Fruit fly (Drosophila melanogaster) whole organism, prepupa: ENCODE results near the gene CG6726.
A peak's percentile ranks its signal among the peaks of the same experiment; 100 is the strongest.

ENCODE experiments used
- Blimp-1 ChIP-seq: fragments of 200-800 bp; sonication (Bioruptor generic); optimal IDR thresholded peaks from 3 replicates; lab custom pipeline; 2017; ENCODE audit warnings: missing biosample characterization, missing genetic modification characterization, mild to moderate bottlenecking, moderate library complexity, missing genetic modification reagents
- CG10631 ChIP-seq: fragments of 200-800 bp; sonication (Bioruptor generic); optimal IDR thresholded peaks from 2 replicates; lab custom pipeline; 2016; ENCODE audit warnings: missing biosample characterization, missing genetic modification characterization
- CG11762 ChIP-seq: fragments of 200-800 bp; sonication (Bioruptor generic); optimal IDR thresholded peaks from 3 replicates; lab custom pipeline; 2016; ENCODE audit warnings: missing biosample characterization, missing genetic modification characterization; ENCODE audit not compliant: insufficient read depth
- CG11902 ChIP-seq: fragments of 200-800 bp; sonication (Bioruptor generic); optimal IDR thresholded peaks from 3 replicates; lab custom pipeline; 2016; ENCODE audit warnings: missing biosample characterization, missing genetic modification characterization
- CG15336 ChIP-seq: fragments of 200-800 bp; sonication (Bioruptor generic); IDR thresholded peaks from 2 replicates; pipeline ENCODE4 v1.3.6; 2022; ENCODE audit warnings: missing biosample characterization, missing genetic modification characterization
- CG1621 ChIP-seq: fragments of 200-800 bp; sonication (Bioruptor generic); optimal IDR thresholded peaks from 3 replicates; lab custom pipeline; 2018; ENCODE audit warnings: missing biosample characterization, mild to moderate bottlenecking, missing genetic modification characterization
- CG16779 ChIP-seq: fragments of 200-800 bp; sonication (Bioruptor generic); optimal IDR thresholded peaks from 3 replicates; lab custom pipeline; 2017; ENCODE audit warnings: missing biosample characterization, mild to moderate bottlenecking, missing genetic modification characterization
- CG3032 ChIP-seq: fragments of 200-800 bp; optimal IDR thresholded peaks from 2 replicates; lab custom pipeline; 2019; ENCODE audit warnings: missing biosample characterization, mild to moderate bottlenecking, missing genetic modification characterization, moderate library complexity
- CG31627 ChIP-seq: fragments of 200-800 bp; sonication (Bioruptor generic); optimal IDR thresholded peaks from 3 replicates; lab custom pipeline; 2016; ENCODE audit warnings: missing biosample characterization, missing genetic modification characterization
- CG32006 ChIP-seq: fragments of 200-800 bp; sonication (Bioruptor generic); optimal IDR thresholded peaks from 3 replicates; lab custom pipeline; 2017; ENCODE audit warnings: missing biosample characterization, mild to moderate bottlenecking, missing genetic modification characterization
- CG34406 ChIP-seq: fragments of 200-800 bp; sonication (Bioruptor generic); optimal IDR thresholded peaks from 3 replicates; lab custom pipeline; 2016; ENCODE audit warnings: missing biosample characterization, missing genetic modification characterization
- CG3919 ChIP-seq: fragments of 200-800 bp; sonication (Bioruptor generic); optimal IDR thresholded peaks from 3 replicates; lab custom pipeline; 2016; ENCODE audit warnings: missing biosample characterization, missing genetic modification characterization
- CG6163 ChIP-seq: fragments of 200-800 bp; sonication (Bioruptor generic); IDR thresholded peaks from 3 replicates; pipeline ENCODE4 v1.3.6; 2022; ENCODE audit warnings: missing biosample characterization, missing genetic modification characterization
- CG6276 ChIP-seq: fragments of 200-800 bp; sonication (Bioruptor generic); optimal IDR thresholded peaks from 2 replicates; lab custom pipeline; 2017; ENCODE audit warnings: missing biosample characterization, mild to moderate bottlenecking, missing genetic modification characterization
- CG8119 ChIP-seq: fragments of 200-800 bp; sonication (Bioruptor generic); IDR thresholded peaks from 3 replicates; pipeline ENCODE4 v1.3.6; 2022; ENCODE audit warnings: missing biosample characterization, missing genetic modification characterization
- Eip75B ChIP-seq: fragments of 200-800 bp; sonication (Bioruptor generic); optimal IDR thresholded peaks from 3 replicates; lab custom pipeline; 2016; ENCODE audit warnings: missing biosample characterization, missing genetic modification characterization
- Eip78C ChIP-seq: fragments of 200-800 bp; sonication (Bioruptor generic); peaks from one replicate; lab custom pipeline; 2016; ENCODE audit warnings: missing biosample characterization, missing genetic modification characterization
- Hr38 ChIP-seq: sonication (Bioruptor generic); optimal IDR thresholded peaks from 2 replicates; lab custom pipeline; 2016; ENCODE audit warnings: missing biosample characterization, missing genetic modification characterization
- Hr39 ChIP-seq: fragments of 200-800 bp; sonication (Bioruptor generic); optimal IDR thresholded peaks from 2 replicates; lab custom pipeline; 2016; ENCODE audit warnings: missing biosample characterization, missing genetic modification characterization
- Hr4 ChIP-seq: fragments of 200-800 bp; sonication (Bioruptor generic); optimal IDR thresholded peaks from 3 replicates; lab custom pipeline; 2016; ENCODE audit warnings: missing biosample characterization, missing genetic modification characterization
- Lpt ChIP-seq: fragments of 200-800 bp; sonication (Bioruptor generic); optimal IDR thresholded peaks from 3 replicates; lab custom pipeline; 2016; ENCODE audit warnings: missing biosample characterization, missing genetic modification characterization
- Met ChIP-seq: fragments of 200-800 bp; sonication (Bioruptor generic); optimal IDR thresholded peaks from 3 replicates; lab custom pipeline; 2016; ENCODE audit warnings: missing biosample characterization, missing genetic modification characterization
- OdsH ChIP-seq: fragments of 200-800 bp; sonication (Bioruptor generic); optimal IDR thresholded peaks from 3 replicates; lab custom pipeline; 2016; ENCODE audit warnings: missing biosample characterization, missing genetic modification characterization
- Smox ChIP-seq: fragments of 200-800 bp; sonication (Bioruptor generic); optimal IDR thresholded peaks from 3 replicates; lab custom pipeline; 2016; ENCODE audit warnings: missing biosample characterization, missing genetic modification characterization
- Sox14 ChIP-seq: fragments of 200-800 bp; sonication (Bioruptor generic); optimal IDR thresholded peaks from 3 replicates; lab custom pipeline; 2016; ENCODE audit warnings: missing biosample characterization, missing genetic modification characterization
- Sox15 ChIP-seq: fragments of 200-800 bp; sonication (Bioruptor generic); optimal IDR thresholded peaks from 3 replicates; lab custom pipeline; 2016; ENCODE audit warnings: missing biosample characterization, missing genetic modification characterization
- acj6 ChIP-seq: fragments of 200-800 bp; sonication (Bioruptor generic); optimal IDR thresholded peaks from 3 replicates; lab custom pipeline; 2016; ENCODE audit warnings: missing biosample characterization, missing genetic modification characterization
- cyc ChIP-seq: fragments of 200-800 bp; sonication (Bioruptor generic); optimal IDR thresholded peaks from 3 replicates; lab custom pipeline; 2016; ENCODE audit warnings: missing biosample characterization, missing genetic modification characterization
- eg ChIP-seq: fragments of 200-800 bp; sonication (Bioruptor generic); IDR thresholded peaks from 3 replicates; pipeline ENCODE4 v1.3.6; 2022; ENCODE audit warnings: missing biosample characterization, missing genetic modification characterization
- esn ChIP-seq: fragments of 200-800 bp; sonication (Bioruptor generic); optimal IDR thresholded peaks from 2 replicates; lab custom pipeline; 2016; ENCODE audit warnings: missing biosample characterization, mild to moderate bottlenecking, missing genetic modification characterization, moderate library complexity
- fd59A ChIP-seq: fragments of 200-800 bp; sonication (Bioruptor generic); optimal IDR thresholded peaks from 2 replicates; lab custom pipeline; 2017; ENCODE audit warnings: missing biosample characterization, mild to moderate bottlenecking, missing genetic modification characterization, missing genetic modification reagents
- fd85E ChIP-seq: fragments of 200-800 bp; sonication (Bioruptor generic); optimal IDR thresholded peaks from 3 replicates; lab custom pipeline; 2016; ENCODE audit warnings: missing biosample characterization, missing genetic modification characterization
- fkh ChIP-seq: fragments of 200-800 bp; sonication (Bioruptor generic); optimal IDR thresholded peaks from 3 replicates; lab custom pipeline; 2017; ENCODE audit warnings: missing biosample characterization, mild to moderate bottlenecking, missing genetic modification characterization, moderate library complexity
- net ChIP-seq: fragments of 200-800 bp; sonication (Bioruptor generic); optimal IDR thresholded peaks from 3 replicates; lab custom pipeline; 2016; ENCODE audit warnings: missing biosample characterization, missing genetic modification characterization
- pdm3 ChIP-seq: fragments of 200-800 bp; sonication (Bioruptor generic); optimal IDR thresholded peaks from 3 replicates; lab custom pipeline; 2016; ENCODE audit warnings: missing biosample characterization, missing genetic modification characterization
- svp ChIP-seq: fragments of 200-800 bp; sonication (Bioruptor generic); peaks from one replicate; lab custom pipeline; 2016; ENCODE audit warnings: missing biosample characterization, missing genetic modification characterization
- topi ChIP-seq: fragments of 200-800 bp; sonication (Bioruptor generic); optimal IDR thresholded peaks from 3 replicates; lab custom pipeline; 2016; ENCODE audit warnings: missing biosample characterization, missing genetic modification characterization

The CG6726 gene

DNA sequence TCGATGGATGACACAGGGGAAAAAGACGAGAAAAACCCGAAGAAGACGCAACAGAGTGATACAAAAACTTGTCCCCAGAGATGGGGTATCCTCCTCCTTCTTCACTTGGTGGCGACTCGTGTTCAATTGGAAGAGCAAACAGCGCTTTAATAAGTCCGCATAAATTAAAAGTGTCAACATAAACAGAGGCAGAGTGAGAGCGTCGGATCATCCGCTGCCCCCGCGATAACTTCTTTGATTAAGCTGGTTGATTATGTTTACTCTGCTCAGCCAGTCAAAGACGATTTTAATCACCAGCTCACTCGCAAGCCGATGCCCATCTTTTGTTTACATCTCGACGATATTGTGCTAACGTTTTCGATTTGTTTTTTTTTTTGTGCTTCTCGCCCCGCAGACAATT, 28.3 kb downstream of the CG6726 start (continued):
- no peak for TF ChIP-seq Sox15 (GFP tag; lab: Kevin White, UChicago)
- no peak for TF ChIP-seq acj6 (GFP tag; lab: Kevin White, UChicago)
- no peak for TF ChIP-seq Eip75B (GFP tag; lab: Kevin White, UChicago)
- TF ChIP-seq CG34406 = peak; percentile 9
- TF ChIP-seq topi (GFP tag; lab: Kevin White, UChicago) = no peak
- TF ChIP-seq fd85E = no peak
- no peak for TF ChIP-seq net (GFP tag; lab: Kevin White, UChicago)
- no peak for TF ChIP-seq Hr39 (GFP tag; lab: Kevin White, UChicago)
- TF ChIP-seq CG1621 = no peak
- peak; percentile 75 for TF ChIP-seq Eip78C (GFP tag; lab: Kevin White, UChicago)
- no peak for TF ChIP-seq CG6163 (GFP tag; lab: Robert Waterston, UW)
- TF ChIP-seq eg (GFP tag; lab: Robert Waterston, UW) = no peak
- TF ChIP-seq CG31627 (GFP tag; lab: Kevin White, UChicago) = no peak
- no peak for TF ChIP-seq CG3919 (GFP tag; lab: Kevin White, UChicago)
- TF ChIP-seq CG10631 (GFP tag; lab: Kevin White, UChicago) = no peak
- no peak for TF ChIP-seq CG32006 (GFP tag; lab: Kevin White, UChicago)
- TF ChIP-seq, all 60 proteins: peak for 8

DNA sequence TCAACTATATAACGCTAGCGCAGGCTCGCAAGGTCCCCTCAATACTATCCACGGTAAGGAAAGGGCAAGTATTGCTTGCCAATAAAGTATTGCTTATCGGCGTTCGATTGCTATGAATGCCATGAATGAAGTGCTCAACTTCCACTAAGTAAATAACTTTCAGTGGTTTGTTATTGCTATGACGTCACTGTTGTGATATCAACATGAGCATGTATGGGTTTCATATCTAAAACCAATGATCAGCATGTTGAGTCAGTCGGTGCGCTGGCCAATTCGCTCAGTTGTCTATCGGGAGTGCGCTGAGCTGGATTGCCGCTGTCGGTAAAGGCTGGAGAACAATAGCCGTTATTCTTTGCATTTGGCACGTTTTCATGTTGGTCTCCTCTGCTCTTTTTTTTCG, 29.4 kb downstream of the CG6726 start:
- TF ChIP-seq fkh (GFP tag; lab: Kevin White, UChicago) = peak; percentile 76
- TF ChIP-seq Smox (GFP tag; lab: Kevin White, UChicago) = no peak
- TF ChIP-seq CG11762 (GFP tag; lab: Kevin White, UChicago) = no peak
- TF ChIP-seq, all 60 proteins: peak for 1

DNA sequence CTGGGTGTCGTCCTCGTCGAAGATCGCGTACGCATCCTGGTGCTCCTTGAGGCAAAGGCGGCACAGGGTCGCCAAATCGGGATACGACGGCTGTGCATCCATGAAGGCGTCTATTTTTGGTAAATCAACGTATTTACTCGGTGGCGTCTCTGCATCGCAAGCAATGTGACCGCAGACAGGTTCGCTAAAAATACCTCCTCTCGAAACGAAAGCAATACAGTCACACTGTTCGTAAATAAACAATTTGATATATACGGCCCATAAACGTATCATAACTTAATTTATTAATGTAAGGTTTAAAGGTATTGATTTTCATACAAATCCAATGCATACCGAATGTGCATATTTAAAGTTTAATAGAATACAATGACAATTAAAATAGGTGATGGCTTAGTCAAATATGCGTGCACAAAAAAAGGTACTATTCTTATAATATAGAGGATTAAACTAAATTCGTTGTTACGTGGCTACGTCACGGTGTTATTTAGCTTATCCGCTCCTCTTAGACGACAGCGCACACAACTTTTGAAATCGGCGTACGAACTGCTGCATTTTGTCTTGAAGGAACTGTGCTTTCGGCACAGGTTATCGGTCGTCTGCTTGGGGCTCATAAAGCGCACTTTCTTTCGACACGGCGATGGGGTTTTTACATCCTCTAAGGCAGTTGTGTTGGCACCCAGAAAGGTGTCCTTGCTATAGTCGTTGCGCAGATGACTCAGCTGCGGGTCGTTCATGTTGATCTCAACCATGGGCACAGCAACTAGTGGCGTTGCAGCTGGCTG, 34.9 kb downstream of the CG6726 start, which contains the start of gene CG31365:
Gene CG31365, minus strand, starts transcription at position 182 of the 782 bp plus-strand sequence.
- no peak for TF ChIP-seq Lpt
- no peak for TF ChIP-seq Smox (GFP tag; lab: Kevin White, UChicago)
- TF ChIP-seq CG10631 (GFP tag; lab: Kevin White, UChicago) = no peak
- no peak for TF ChIP-seq cyc (GFP tag; lab: Kevin White, UChicago)
- TF ChIP-seq CG31627 (GFP tag; lab: Kevin White, UChicago) = peak; percentile 20
- TF ChIP-seq CG16779 (tag; lab: Kevin White, UChicago) = no peak
- no peak for TF ChIP-seq CG15336
- TF ChIP-seq Hr39 (GFP tag; lab: Kevin White, UChicago) = peak; percentile 15
- TF ChIP-seq Met (GFP tag; lab: Kevin White, UChicago) = no peak
- TF ChIP-seq Hr4 (GFP tag; lab: Kevin White, UChicago) = no peak
- TF ChIP-seq esn = peak; percentile 49
- no peak for TF ChIP-seq CG6276 (GFP tag; lab: Kevin White, UChicago)
- TF ChIP-seq CG11902 = no peak
- TF ChIP-seq OdsH (GFP tag; lab: Kevin White, UChicago) = no peak
- TF ChIP-seq CG8119 (GFP tag; lab: Robert Waterston, UW) = no peak
- no peak for TF ChIP-seq Hr38
- TF ChIP-seq svp (GFP tag; lab: Kevin White, UChicago) = peak; percentile 93
- no peak for TF ChIP-seq Sox15 (GFP tag; lab: Kevin White, UChicago)
- TF ChIP-seq CG32006 (GFP tag; lab: Kevin White, UChicago) = no peak
- TF ChIP-seq CG11762 (GFP tag; lab: Kevin White, UChicago) = no peak
- no peak for TF ChIP-seq Sox14 (GFP tag; lab: Kevin White, UChicago)
- peak; percentile 10 for TF ChIP-seq CG1621
- no peak for TF ChIP-seq fd59A (GFP tag; lab: Kevin White, UChicago)
- TF ChIP-seq Blimp-1 (GFP tag; lab: Kevin White, UChicago) = no peak
- no peak for TF ChIP-seq CG3032 (tag; lab: Kevin White, UChicago)
- TF ChIP-seq CG6163 (GFP tag; lab: Robert Waterston, UW) = peak; percentile 30; the same call in 1 of the 3 replicates
- no peak for TF ChIP-seq pdm3 (GFP tag; lab: Kevin White, UChicago)
- peak; percentile 99 for TF ChIP-seq fkh (GFP tag; lab: Kevin White, UChicago)
- TF ChIP-seq Eip78C (GFP tag; lab: Kevin White, UChicago) = peak; percentile 46
- no peak for TF ChIP-seq fd85E
- TF ChIP-seq, all 60 proteins: peak for 8
